Fruit fly (Drosophila melanogaster): ENCODE data around the gene CG6733.

The CG6733 gene

DNA sequence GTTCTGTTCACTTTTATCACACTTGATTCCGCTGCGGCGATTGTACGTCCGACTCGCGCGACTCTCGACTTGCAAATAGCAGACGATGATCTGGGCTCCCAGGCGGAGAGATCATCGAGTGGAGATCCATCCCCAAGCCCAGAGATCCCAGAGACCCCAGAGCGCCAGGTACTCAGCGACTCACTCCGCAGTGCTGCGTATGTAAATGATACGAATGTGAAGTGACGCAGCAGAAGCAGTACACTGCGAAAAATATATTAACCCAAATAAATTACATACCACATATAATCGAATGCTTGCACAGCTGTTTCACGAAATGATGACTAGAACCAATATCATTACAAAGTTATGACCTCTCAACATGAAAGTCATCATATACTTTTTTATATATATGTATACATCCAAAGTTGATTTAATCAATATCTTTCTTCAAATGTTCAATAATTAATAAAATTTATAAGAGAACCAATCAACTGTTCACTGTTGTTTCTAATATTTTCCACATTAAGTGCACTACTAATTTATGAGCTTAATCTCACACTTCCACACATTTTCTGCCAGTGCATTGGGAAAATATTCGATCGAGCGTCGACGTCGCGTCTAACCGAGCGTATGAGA lies 30.2 kb upstream of the CG6733 start, which contains the start of gene CG17111:
CG17111 (minus strand) TSS at position 51 of the 618 bp plus-strand sequence.
- TF ChIP-seq pan (optimal IDR thresholded peaks at IDR 0.05) (no peak), Dll (optimal IDR thresholded peaks at IDR 0.05) (no peak), psq (optimal IDR thresholded peaks at IDR 0.05) (no peak), CG8478 (optimal IDR thresholded peaks at IDR 0.05) (no peak), usp (GFP tag; optimal IDR thresholded peaks at IDR 0.05) (no peak), EcR (GFP tag; optimal IDR thresholded peaks at IDR 0.05) (no peak)

DNA sequence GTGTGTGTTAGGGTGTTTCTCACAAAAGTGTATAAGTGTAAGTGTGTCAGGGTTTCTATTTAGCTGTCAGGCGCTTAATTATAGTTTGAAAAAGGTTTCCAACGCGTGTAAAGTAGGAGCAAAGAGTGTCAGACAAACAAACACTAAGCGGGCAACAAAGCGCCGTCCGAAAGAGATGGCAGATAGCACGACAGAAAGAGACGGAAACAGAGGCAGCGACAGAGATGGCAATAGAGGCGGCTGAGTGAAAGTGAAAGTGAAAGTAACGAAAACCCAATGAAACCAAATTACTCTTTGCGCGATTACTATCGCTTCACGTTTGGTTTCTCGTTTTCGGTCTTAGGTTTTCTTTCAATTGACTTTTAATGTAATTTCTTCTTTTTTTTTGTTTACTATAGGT lies 23.0 kb upstream of the CG6733 start:
- TF ChIP-seq usp (GFP tag; optimal IDR thresholded peaks at IDR 0.05) = no peak

dm6 chr3R:23081265-23081664 lies 16.3 kb upstream of the CG6733 start:
- TF ChIP-seq CG8478 (optimal IDR thresholded peaks at IDR 0.05) = no peak
- no peak for TF ChIP-seq pan (optimal IDR thresholded peaks at IDR 0.05)
- TF ChIP-seq psq (optimal IDR thresholded peaks at IDR 0.05) = no peak
- no peak for TF ChIP-seq EcR (GFP tag; optimal IDR thresholded peaks at IDR 0.05)
- no peak for TF ChIP-seq usp (GFP tag; optimal IDR thresholded peaks at IDR 0.05)
- no peak for TF ChIP-seq Dll (optimal IDR thresholded peaks at IDR 0.05)

DNA sequence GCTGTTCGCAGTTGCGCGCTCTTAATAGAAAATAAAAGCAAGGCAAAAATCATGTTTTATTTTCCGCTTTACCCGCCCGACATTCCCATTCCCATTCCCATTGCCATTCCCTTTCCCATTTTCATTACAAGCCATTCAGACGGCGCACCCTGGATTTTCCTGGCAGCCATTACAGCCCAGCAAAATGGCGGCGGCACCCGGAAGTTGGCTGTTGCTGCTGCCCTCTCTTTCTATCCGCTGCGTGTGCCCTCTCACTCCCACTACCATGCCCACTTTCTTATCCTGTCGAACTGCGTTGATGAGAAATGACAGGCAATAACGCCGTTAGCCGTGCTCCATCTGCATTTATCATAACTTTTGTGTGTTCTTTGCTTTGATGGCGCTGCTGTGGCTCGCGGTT lies 9.3 kb upstream of the CG6733 start:
- TF ChIP-seq pan (optimal IDR thresholded peaks at IDR 0.05) (no peak), Dll (optimal IDR thresholded peaks at IDR 0.05) (no peak), psq (optimal IDR thresholded peaks at IDR 0.05) (no peak), CG8478 (optimal IDR thresholded peaks at IDR 0.05) (no peak), EcR (GFP tag; optimal IDR thresholded peaks at IDR 0.05) (no peak), usp (GFP tag; optimal IDR thresholded peaks at IDR 0.05) (no peak)

DNA sequence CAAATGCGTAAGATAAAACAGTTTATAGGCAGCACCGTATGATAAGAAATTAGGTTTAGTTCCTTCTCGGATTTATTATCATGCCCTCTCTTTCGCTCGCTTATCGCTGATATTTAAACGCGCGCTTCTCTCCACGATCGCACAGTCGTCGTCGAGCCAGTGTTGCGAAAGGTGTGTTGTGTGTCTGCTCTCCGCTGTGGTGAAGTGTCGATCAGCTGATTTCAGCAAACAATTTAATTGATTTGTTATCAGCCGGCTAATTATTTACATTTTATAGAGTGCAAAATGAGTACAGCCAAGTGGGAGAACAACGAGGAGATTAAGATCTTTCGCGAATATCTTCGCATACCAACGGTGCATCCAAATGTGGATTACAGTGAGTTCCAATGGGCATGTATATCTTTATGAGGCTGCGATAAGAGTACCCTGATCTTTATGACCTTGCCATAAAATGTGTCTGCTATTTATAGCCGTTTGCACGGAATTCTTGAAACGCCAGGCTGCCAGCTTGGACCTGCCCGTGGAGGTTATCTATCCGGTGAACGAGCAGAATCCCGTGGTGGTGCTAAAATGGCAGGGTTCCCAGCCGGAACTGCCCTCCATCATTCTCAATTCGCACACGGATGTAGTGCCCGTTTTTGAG lies 5.8 kb upstream of the CG6733 start, which contains the start of the genes CG17110 and CG6726:
CG17110 (plus strand) TSS at position 139 of the 643 bp plus-strand sequence.
CG6726 (plus strand) TSS at position 139 of the 643 bp plus-strand sequence.
- TF ChIP-seq EcR (GFP tag; optimal IDR thresholded peaks at IDR 0.05) (no peak), psq (optimal IDR thresholded peaks at IDR 0.05) (no peak), CG8478 (optimal IDR thresholded peaks at IDR 0.05) (no peak), usp (GFP tag; optimal IDR thresholded peaks at IDR 0.05) (no peak), Dll (optimal IDR thresholded peaks at IDR 0.05) (no peak), pan (optimal IDR thresholded peaks at IDR 0.05) (no peak)

DNA sequence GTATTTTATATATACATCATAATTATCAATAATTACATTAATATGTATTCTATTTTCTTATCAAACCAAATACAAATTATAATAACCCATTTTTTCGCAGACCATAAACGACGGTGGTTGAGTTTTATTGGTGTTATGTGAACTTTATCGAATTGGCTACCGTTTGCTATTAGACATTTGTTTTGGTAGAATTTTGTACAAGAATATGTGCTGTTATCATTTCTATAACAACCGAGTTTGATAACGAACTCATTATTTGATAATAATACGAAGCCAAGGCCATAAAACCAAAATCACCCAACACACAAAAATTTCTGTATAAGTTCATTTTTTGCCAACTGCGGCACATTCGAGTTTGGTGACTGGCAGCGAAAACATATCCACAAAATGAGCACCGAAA lies 2.2 kb upstream of the CG6733 start, which contains the start of gene CG17109:
CG17109 (plus strand) TSS at position 345 of the 400 bp plus-strand sequence.
- no peak for TF ChIP-seq Dll (optimal IDR thresholded peaks at IDR 0.05)
- no peak for TF ChIP-seq pan (optimal IDR thresholded peaks at IDR 0.05)
- no peak for TF ChIP-seq psq (optimal IDR thresholded peaks at IDR 0.05)
- no peak for TF ChIP-seq EcR (GFP tag; optimal IDR thresholded peaks at IDR 0.05)
- TF ChIP-seq usp (GFP tag; optimal IDR thresholded peaks at IDR 0.05) = no peak
- TF ChIP-seq CG8478 (optimal IDR thresholded peaks at IDR 0.05) = no peak

DNA sequence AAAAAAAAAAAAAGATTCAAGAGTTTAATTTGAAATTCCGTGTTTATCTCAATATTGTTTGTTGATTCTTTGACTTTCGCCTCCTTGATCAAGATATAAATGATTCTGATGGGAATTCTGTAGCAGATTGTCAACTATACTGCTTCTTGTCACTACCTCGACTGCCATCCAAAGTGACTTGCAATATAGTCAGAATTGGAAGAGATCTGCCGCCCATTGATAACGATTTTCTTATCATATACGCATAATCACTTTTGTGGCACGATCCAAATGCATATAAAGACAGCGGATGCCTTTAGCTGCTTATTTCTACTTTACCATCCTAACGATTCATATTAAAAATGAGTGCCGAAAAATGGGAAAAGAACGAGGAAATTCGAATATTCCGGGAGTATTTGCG lies 1.7 kb downstream of the CG6733 start, which contains the start of gene CG6738:
CG6738 (plus strand) TSS at position 301 of the 400 bp plus-strand sequence.
- no peak for TF ChIP-seq usp (GFP tag; optimal IDR thresholded peaks at IDR 0.05)
- no peak for TF ChIP-seq pan (optimal IDR thresholded peaks at IDR 0.05)
- TF ChIP-seq psq (optimal IDR thresholded peaks at IDR 0.05) = no peak
- TF ChIP-seq CG8478 (optimal IDR thresholded peaks at IDR 0.05) = no peak
- no peak for TF ChIP-seq EcR (GFP tag; optimal IDR thresholded peaks at IDR 0.05)
- no peak for TF ChIP-seq Dll (optimal IDR thresholded peaks at IDR 0.05)

dm6 chr3R:23110724-23111123 lies 13.2 kb downstream of the CG6733 start:
- no peak for TF ChIP-seq psq (optimal IDR thresholded peaks at IDR 0.05)
- no peak for TF ChIP-seq usp (GFP tag; optimal IDR thresholded peaks at IDR 0.05)
- TF ChIP-seq EcR (GFP tag; optimal IDR thresholded peaks at IDR 0.05) = no peak
- no peak for TF ChIP-seq Dll (optimal IDR thresholded peaks at IDR 0.05)
- TF ChIP-seq CG8478 (optimal IDR thresholded peaks at IDR 0.05) = no peak
- TF ChIP-seq pan (optimal IDR thresholded peaks at IDR 0.05) = no peak

DNA sequence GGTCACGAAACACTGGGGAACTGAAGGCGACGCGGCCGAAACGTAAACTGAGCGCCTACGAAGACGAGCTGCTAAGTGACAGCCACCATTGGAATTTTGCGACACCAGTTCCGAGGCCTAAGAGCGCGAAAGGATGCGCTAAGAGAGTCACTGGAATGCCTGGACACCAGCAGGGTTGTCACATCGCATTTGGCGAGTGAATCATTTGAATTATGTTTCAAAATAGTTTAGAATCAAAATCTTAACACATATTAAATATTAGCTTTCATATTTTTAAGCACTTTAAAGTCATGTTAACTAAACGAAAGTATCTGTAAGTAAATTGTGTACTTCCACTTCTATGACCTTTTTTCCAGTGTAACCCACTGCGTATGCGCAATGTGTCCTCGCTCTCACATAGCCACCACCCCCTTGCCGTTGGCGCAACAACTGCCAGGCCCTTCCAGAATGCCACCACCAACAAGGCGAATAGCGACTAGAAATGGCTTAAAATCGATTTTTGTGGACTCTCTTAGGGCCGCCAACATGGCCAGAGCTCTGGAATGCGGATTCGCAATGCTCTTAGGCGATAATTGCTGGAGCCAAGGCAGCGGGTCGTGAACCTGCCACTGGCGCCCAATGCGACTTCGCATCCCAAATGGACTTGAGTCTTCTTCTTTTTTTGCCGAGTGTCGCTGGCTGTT lies 15.3 kb downstream of the CG6733 start, which contains the start of gene Cow:
Cow (minus strand) TSS at position 51 of the 683 bp plus-strand sequence.
- TF ChIP-seq psq (optimal IDR thresholded peaks at IDR 0.05) (no peak), pan (optimal IDR thresholded peaks at IDR 0.05) (no peak), EcR (GFP tag; optimal IDR thresholded peaks at IDR 0.05) (no peak), usp (GFP tag; optimal IDR thresholded peaks at IDR 0.05) (no peak), Dll (optimal IDR thresholded peaks at IDR 0.05) (no peak), CG8478 (optimal IDR thresholded peaks at IDR 0.05) (no peak)

DNA sequence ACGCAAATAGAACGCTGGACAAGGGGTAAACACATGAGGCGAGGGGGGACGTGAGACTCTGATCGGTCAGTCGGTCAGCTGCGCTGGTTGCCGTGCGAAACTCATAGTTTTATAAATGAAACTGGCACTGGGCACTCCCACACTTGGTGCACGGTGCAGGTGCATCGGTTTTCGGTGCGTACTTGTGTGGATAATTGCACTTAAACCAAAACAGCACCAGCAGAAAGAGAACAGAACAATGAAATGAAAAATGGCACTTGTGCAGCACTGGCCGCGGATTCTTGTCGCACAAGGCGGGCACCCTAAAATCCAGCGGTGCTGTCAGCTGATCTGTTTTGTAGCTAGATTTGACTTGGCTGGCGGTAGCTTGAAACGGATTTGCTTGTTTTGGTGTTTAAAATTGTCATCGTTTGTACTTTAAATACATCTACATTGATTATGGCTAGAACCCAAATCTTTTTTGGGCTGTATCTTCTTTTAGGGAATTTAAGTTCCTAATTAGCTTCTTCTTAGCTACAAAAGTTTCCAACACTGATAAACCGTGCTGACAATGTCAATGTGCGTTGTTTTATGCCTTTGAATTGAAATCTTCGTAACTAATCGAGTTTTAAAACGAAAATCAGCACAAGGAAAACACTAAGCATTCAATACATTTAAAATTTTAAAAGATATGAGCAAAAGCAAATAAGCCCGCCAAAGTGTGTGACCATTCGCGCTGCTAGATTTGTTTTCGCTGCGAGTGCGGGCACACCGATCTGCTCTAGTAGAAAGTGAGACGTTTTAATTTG lies 20.3 kb downstream of the CG6733 start, which contains the start of the genes Rassf and CenB1A:
Rassf (minus strand) TSS at position 249 of the 788 bp plus-strand sequence.
CenB1A (plus strand) TSS at position 718 of the 788 bp plus-strand sequence.
- TF ChIP-seq psq (optimal IDR thresholded peaks at IDR 0.05) (no peak), usp (GFP tag; optimal IDR thresholded peaks at IDR 0.05) (no peak)

DNA sequence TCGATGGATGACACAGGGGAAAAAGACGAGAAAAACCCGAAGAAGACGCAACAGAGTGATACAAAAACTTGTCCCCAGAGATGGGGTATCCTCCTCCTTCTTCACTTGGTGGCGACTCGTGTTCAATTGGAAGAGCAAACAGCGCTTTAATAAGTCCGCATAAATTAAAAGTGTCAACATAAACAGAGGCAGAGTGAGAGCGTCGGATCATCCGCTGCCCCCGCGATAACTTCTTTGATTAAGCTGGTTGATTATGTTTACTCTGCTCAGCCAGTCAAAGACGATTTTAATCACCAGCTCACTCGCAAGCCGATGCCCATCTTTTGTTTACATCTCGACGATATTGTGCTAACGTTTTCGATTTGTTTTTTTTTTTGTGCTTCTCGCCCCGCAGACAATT lies 22.3 kb downstream of the CG6733 start:
- TF ChIP-seq usp (GFP tag; optimal IDR thresholded peaks at IDR 0.05) = no peak
